Fruit fly (Drosophila melanogaster) whole organism, pupa: Measurements from ENCODE around the gene ato.

ENCODE experiments used
- CG12605 ChIP-seq: fragments of 200-800 bp; sonication (Bioruptor generic); IDR thresholded peaks from 2 replicates; pipeline ENCODE4 v1.3.6; 2022; ENCODE audit warnings: missing biosample characterization, missing genetic modification characterization
- CG13204 ChIP-seq: fragments of 200-800 bp; sonication (Bioruptor generic); optimal IDR thresholded peaks from 2 replicates; lab custom pipeline; 2018; ENCODE audit warnings: missing biosample characterization, mild to moderate bottlenecking, missing genetic modification characterization, moderate library complexity
- CG14655 ChIP-seq: fragments of 200-800 bp; sonication (Bioruptor generic); optimal IDR thresholded peaks from 3 replicates; lab custom pipeline; 2017; ENCODE audit warnings: mild to moderate bottlenecking, missing biosample characterization, missing genetic modification reagents, missing genetic modification characterization
- CG32121 ChIP-seq: fragments of 200-800 bp; sonication (Bioruptor generic); IDR thresholded peaks from 2 replicates; pipeline ENCODE4 v1.3.6; 2022; ENCODE audit warnings: missing biosample characterization, missing genetic modification characterization
- CG34367 ChIP-seq: fragments of 200-800 bp; sonication (Bioruptor generic); optimal IDR thresholded peaks from 2 replicates; lab custom pipeline; 2018; ENCODE audit warnings: missing biosample characterization, mild to moderate bottlenecking, missing genetic modification characterization
- CG4496 ChIP-seq: fragments of 200-800 bp; sonication (Bioruptor generic); IDR thresholded peaks from 3 replicates; pipeline ENCODE4 v1.3.6; 2022; ENCODE audit warnings: missing biosample characterization, missing genetic modification characterization
- Pif1B ChIP-seq: fragments of 200-800 bp; sonication (Bioruptor generic); optimal IDR thresholded peaks from 3 replicates; lab custom pipeline; 2016; ENCODE audit warnings: missing biosample characterization, missing genetic modification characterization
- Snoo ChIP-seq: fragments of 200-800 bp; sonication (Bioruptor generic); optimal IDR thresholded peaks from 3 replicates; lab custom pipeline; 2017; ENCODE audit warnings: missing biosample characterization, mild to moderate bottlenecking, missing genetic modification characterization, inconsistent platforms
- rn ChIP-seq: fragments of 200-800 bp; sonication (Bioruptor generic); IDR thresholded peaks from 2 replicates; pipeline ENCODE4 v1.3.6; 2022; ENCODE audit warnings: missing biosample characterization, missing genetic modification characterization

- TF ChIP-seq Pif1B (GFP tag; lab: Kevin White, UChicago) (no peak), CG12605 (no peak), CG4496 (GFP tag; lab: Robert Waterston, UW) (no peak), CG32121 (no peak), CG14655 (GFP tag; lab: Kevin White, UChicago) (no peak), CG34367 (tag; lab: Kevin White, UChicago) (no peak), Snoo (tag; lab: Kevin White, UChicago) (no peak), CG13204 (GFP tag; lab: Kevin White, UChicago) (no peak), rn (GFP tag; lab: Robert Waterston, UW) (no peak)
These were observed 50.3 kb downstream of the ato start for dm6 chr3R:8327967-8328789.
